Fruit fly (Drosophila melanogaster): ENCODE results near the gene CG4572.

CG4572 gene

dm6 chr3R:19816758-19817157 lies 47.4 kb downstream of the CG4572 start:
- no peak for TF ChIP-seq pho (GFP tag; optimal IDR thresholded peaks at IDR 0.05)
- peak; percentile 96 for TF ChIP-seq CG8359 (GFP tag; optimal IDR thresholded peaks at IDR 0.05; ENCODE audit: borderline replicate concordance)
- TF ChIP-seq CG8388 (GFP tag; optimal IDR thresholded peaks at IDR 0.05), result peak; percentile 34
- no peak for TF ChIP-seq p53 (GFP tag; optimal IDR thresholded peaks at IDR 0.05)
- TF ChIP-seq CG4282 (GFP tag; optimal IDR thresholded peaks at IDR 0.05), result no peak

dm6 chr3R:19813217-19813616 lies 51.0 kb downstream of the CG4572 start:
- TF ChIP-seq seq (GFP tag; IDR thresholded peaks at IDR 0.05), result no peak
